Fruit fly (Drosophila melanogaster): ENCODE data around the gene Gr10a.

Gr10a gene

DNA sequence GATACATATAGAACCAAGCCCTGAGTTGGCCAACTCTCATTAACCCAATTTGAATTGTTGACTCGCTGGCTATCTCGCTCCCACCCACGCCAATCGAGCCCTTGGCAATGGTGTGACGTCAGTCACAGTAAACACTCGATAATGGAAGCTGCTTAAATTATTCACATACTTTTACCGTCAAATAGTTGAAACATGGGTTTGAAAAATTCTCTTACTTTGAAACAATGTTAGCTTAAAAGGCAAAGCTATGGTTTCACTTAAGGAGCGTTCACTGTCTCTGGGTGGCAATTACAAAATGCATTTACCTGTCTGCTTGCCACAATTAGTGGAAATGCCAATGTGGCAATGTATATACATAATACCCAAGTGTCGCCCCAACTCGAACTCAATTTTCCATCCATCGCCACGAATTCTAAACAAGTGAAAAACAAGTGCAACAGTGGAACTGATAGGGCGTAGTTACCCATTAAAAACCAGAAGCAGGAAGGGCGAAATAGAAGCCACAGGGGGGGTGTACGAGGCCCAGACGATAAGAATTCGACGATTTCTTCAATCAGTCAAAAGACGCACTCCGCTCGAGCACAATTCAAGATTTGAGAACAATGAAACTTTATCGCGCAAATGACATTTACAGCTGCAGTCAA lies 32.4 kb upstream of the Gr10a start (continued):
- TF ChIP-seq Fer2 (tag; optimal IDR thresholded peaks at IDR 0.05): peak; percentile 61
- no peak for TF ChIP-seq CG10565 (GFP tag; optimal IDR thresholded peaks at IDR 0.05)
- TF ChIP-seq CG13123 (GFP tag; optimal IDR thresholded peaks at IDR 0.05): peak; percentile 57
- TF ChIP-seq disco-r (GFP tag; optimal IDR thresholded peaks at IDR 0.05): peak; percentile 47
- peak; percentile 83; the same call in 2 of the 3 replicates for TF ChIP-seq ase (GFP tag; IDR thresholded peaks at IDR 0.05)
- 0 out of 2 replicates have a peak, but pooled peaks have one; percentile 16 for TF ChIP-seq Adf1 (GFP tag; IDR thresholded peaks at IDR 0.05)
- TF ChIP-seq lab (GFP tag; optimal IDR thresholded peaks at IDR 0.05): peak; percentile 92
- peak; percentile 75 for TF ChIP-seq Asciz (GFP tag; optimal IDR thresholded peaks at IDR 0.05)
- TF ChIP-seq phol (tag; optimal IDR thresholded peaks at IDR 0.05): peak; percentile 82
- peak; percentile 80 for TF ChIP-seq CG8924 (tag; optimal IDR thresholded peaks at IDR 0.05)
- TF ChIP-seq sc (optimal IDR thresholded peaks at IDR 0.05): no peak
- peak; percentile 29 for TF ChIP-seq sc (GFP tag; optimal IDR thresholded peaks at IDR 0.05)
- peak; percentile 67 for TF ChIP-seq al (GFP tag; IDR thresholded peaks at IDR 0.05)
- TF ChIP-seq crp (GFP tag; optimal IDR thresholded peaks at IDR 0.05): peak in 1 of 2 experiments; percentile 22
- no peak for TF ChIP-seq sima (GFP tag; optimal IDR thresholded peaks at IDR 0.05)
- TF ChIP-seq CG4617 (GFP tag; optimal IDR thresholded peaks at IDR 0.05; ENCODE audit: borderline replicate concordance): peak; percentile 36
- peak; percentile 83 for TF ChIP-seq bcd (GFP tag; optimal IDR thresholded peaks at IDR 0.05)
- TF ChIP-seq CG42726 (GFP tag; IDR thresholded peaks at IDR 0.05; ENCODE audit: partially characterized antibody): no peak
- TF ChIP-seq fu2 (GFP tag; optimal IDR thresholded peaks at IDR 0.05): peak; percentile 83
- peak; percentile 72 for TF ChIP-seq wor (GFP tag; IDR thresholded peaks at IDR 0.05)
- TF ChIP-seq ranshi (GFP tag; IDR thresholded peaks at IDR 0.05): peak; percentile 84
- TF ChIP-seq nerfin-1 (tag; optimal IDR thresholded peaks at IDR 0.05): peak; percentile 70
- TF ChIP-seq CG11504 (tag; optimal IDR thresholded peaks at IDR 0.05): peak; percentile 88
- TF ChIP-seq wek (GFP tag; optimal IDR thresholded peaks at IDR 0.05): peak; percentile 74
- TF ChIP-seq odd (GFP tag; optimal IDR thresholded peaks at IDR 0.05): peak; percentile 84
- peak; percentile 79 to 85 for TF ChIP-seq Pdp1 (GFP tag; optimal IDR thresholded peaks at IDR 0.05)
- no peak for TF ChIP-seq pros (GFP tag; optimal IDR thresholded peaks at IDR 0.05)
- peak; percentile 81 for TF ChIP-seq Optix (GFP tag; IDR thresholded peaks at IDR 0.05)
- peak; percentile 89 for TF ChIP-seq CG9817 (tag; optimal IDR thresholded peaks at IDR 0.05)
- peak; percentile 85 for TF ChIP-seq bab2 (GFP tag; optimal IDR thresholded peaks at IDR 0.05)
- TF ChIP-seq CG14441 (GFP tag; IDR thresholded peaks at IDR 0.05): peak; percentile 91
- peak; percentile 49; the same call in 1 of the 2 replicates for TF ChIP-seq Poxn (GFP tag; IDR thresholded peaks at IDR 0.05)
- TF ChIP-seq HLH54F (GFP tag; optimal IDR thresholded peaks at IDR 0.05): peak; percentile 83
- peak; percentile 84 for TF ChIP-seq CG1792 (GFP tag; optimal IDR thresholded peaks at IDR 0.05)
- peak; percentile 86 for TF ChIP-seq pnt (GFP tag; optimal IDR thresholded peaks at IDR 0.05)
- TF ChIP-seq CG4854 (GFP tag; optimal IDR thresholded peaks at IDR 0.05): peak; percentile 73
- TF ChIP-seq CG18011 (GFP tag; optimal IDR thresholded peaks at IDR 0.05): peak; percentile 28
- no peak for TF ChIP-seq Bgb (GFP tag; IDR thresholded peaks at IDR 0.05; ENCODE audit: partially characterized antibody)
- TF ChIP-seq dimm (GFP tag; IDR thresholded peaks at IDR 0.05): peak; percentile 55; the same call in 1 of the 2 replicates
- TF ChIP-seq insv (GFP tag; optimal IDR thresholded peaks at IDR 0.05): peak in 1 of 2 experiments; percentile 51
- TF ChIP-seq CG4730 (GFP tag; IDR thresholded peaks at IDR 0.05): peak; percentile 80
- no peak for TF ChIP-seq Dll (GFP tag; IDR thresholded peaks at IDR 0.05; ENCODE audit: partially characterized antibody)
- peak; percentile 88 for TF ChIP-seq lilli (GFP tag; optimal IDR thresholded peaks at IDR 0.05)
- peak; percentile 55 for TF ChIP-seq Deaf1 (tag; optimal IDR thresholded peaks at IDR 0.05)
- peak; percentile 79 for TF ChIP-seq CG17829 (tag; optimal IDR thresholded peaks at IDR 0.05)
- TF ChIP-seq tin (GFP tag; optimal IDR thresholded peaks at IDR 0.05): peak; percentile 74
- peak; percentile 70 for TF ChIP-seq twi (tag; optimal IDR thresholded peaks at IDR 0.05)
- TF ChIP-seq zfh2 (GFP tag; optimal IDR thresholded peaks at IDR 0.05): peak; percentile 80
- TF ChIP-seq trh (GFP tag; optimal IDR thresholded peaks at IDR 0.05): peak; percentile 51
